Worm (Caenorhabditis elegans) whole organism, L1 larva: Measurements from ENCODE around the gene clec-6.

ENCODE experiments used
- C04F5.9 ChIP-seq: sonication (generic microtip); optimal IDR thresholded peaks from 2 replicates; lab custom pipeline; 2016; ENCODE audit warnings: missing genetic modification characterization, missing compliant biosample characterization
- C34B4.2 ChIP-seq: sonication (generic microtip); optimal IDR thresholded peaks from 2 replicates; lab custom pipeline; 2017; ENCODE audit warnings: mild to moderate bottlenecking, missing genetic modification characterization, missing compliant biosample characterization
- aha-1 ChIP-seq: fragments of 150-350 bp; optimal IDR thresholded peaks from 2 replicates; lab custom pipeline; 2014; ENCODE audit warnings: missing biosample characterization, missing genetic modification characterization
- alr-1 ChIP-seq: fragments of 200-800 bp; sonication (Bioruptor generic); optimal IDR thresholded peaks from 2 replicates; lab custom pipeline; 2018; ENCODE audit warnings: borderline replicate concordance, mild to moderate bottlenecking, missing genetic modification characterization, missing compliant biosample characterization
- ceh-8 ChIP-seq: fragments of 200-800 bp; sonication (Bioruptor generic); optimal IDR thresholded peaks from 2 replicates; lab custom pipeline; 2018; ENCODE audit warnings: mild to moderate bottlenecking, missing genetic modification characterization, moderate library complexity, missing compliant biosample characterization
- ceh-82 ChIP-seq, 3 experiments: fragments of 150-350 bp in 1 of 3; sonication (generic microtip) in 2 of 3; optimal IDR thresholded peaks; 2 replicates each; lab custom pipeline; 2014 to 2017; ENCODE audit warnings: missing biosample characterization in 3 of 3, missing genetic modification characterization in 3 of 3
- ceh-88 ChIP-seq: fragments of 200-800 bp; sonication (Bioruptor generic); IDR thresholded peaks from 2 replicates; pipeline ENCODE4 v1.3.6; 2022; ENCODE audit warnings: missing genetic modification characterization, missing compliant biosample characterization
- ceh-90 ChIP-seq: sonication (generic microtip); optimal IDR thresholded peaks from 2 replicates; lab custom pipeline; 2016; ENCODE audit warnings: missing genetic modification characterization, missing compliant biosample characterization
- dpl-1 ChIP-seq, 3 experiments: fragments of 150-350 bp in 2 of 3; sonication (generic microtip) in 1 of 3; optimal IDR thresholded peaks; 2 replicates each; lab custom pipeline; 2014 to 2017; ENCODE audit warnings: missing biosample characterization in 3 of 3, missing genetic modification characterization in 3 of 3, missing genetic modification reagents in 3 of 3
- dsc-1 ChIP-seq: sonication (generic microtip); optimal IDR thresholded peaks from 2 replicates; lab custom pipeline; 2016; ENCODE audit warnings: mild to moderate bottlenecking, missing genetic modification characterization, missing compliant biosample characterization
- efl-1 ChIP-seq, 4 experiments: fragments of 150-350 bp; optimal IDR thresholded peaks in 3 of 4; peaks in 1 of 4; 1 replicate in 1 of 4; 2 replicates in 3 of 4; lab custom pipeline; 2014; ENCODE audit warnings: missing biosample characterization in 2 of 4, missing genetic modification characterization in 2 of 4, missing genetic modification reagents in 2 of 4
- egl-13 ChIP-seq: sonication (generic microtip); optimal IDR thresholded peaks from 2 replicates; lab custom pipeline; 2016; ENCODE audit warnings: missing genotype, missing genetic modification reagents, missing genetic modification characterization, missing compliant biosample characterization
- fkh-10 ChIP-seq: sonication (generic microtip); optimal IDR thresholded peaks from 2 replicates; lab custom pipeline; 2017; ENCODE audit warnings: missing biosample characterization, missing genetic modification reagents, missing genetic modification characterization
- fkh-4 ChIP-seq: sonication (generic microtip); optimal IDR thresholded peaks from 2 replicates; lab custom pipeline; 2016; ENCODE audit warnings: missing compliant biosample characterization, missing genetic modification characterization, borderline replicate concordance
- fkh-8 ChIP-seq: sonication (generic microtip); optimal IDR thresholded peaks from 2 replicates; lab custom pipeline; 2016; ENCODE audit warnings: mild to moderate bottlenecking, missing genetic modification characterization, missing compliant biosample characterization
- fos-1 ChIP-seq: fragments of 150-350 bp; optimal IDR thresholded peaks from 2 replicates; lab custom pipeline; 2014; ENCODE audit warnings: missing biosample characterization, missing genetic modification characterization
- hlh-4 ChIP-seq: sonication (generic microtip); optimal IDR thresholded peaks from 2 replicates; lab custom pipeline; 2016; ENCODE audit warnings: mild to moderate bottlenecking, missing genetic modification characterization, missing compliant biosample characterization
- jun-1 ChIP-seq: fragments of 150-350 bp; optimal IDR thresholded peaks from 2 replicates; lab custom pipeline; 2014; ENCODE audit warnings: missing biosample characterization, missing genetic modification reagents, missing genetic modification characterization
- lin-13 ChIP-seq: fragments of 150-350 bp; optimal IDR thresholded peaks from 2 replicates; lab custom pipeline; 2014; ENCODE audit warnings: missing biosample characterization, missing genetic modification reagents, missing genetic modification characterization
- lin-14 ChIP-seq: fragments of 200-800 bp; sonication (Bioruptor generic); optimal IDR thresholded peaks from 2 replicates; lab custom pipeline; 2018; ENCODE audit warnings: mild to moderate bottlenecking, missing genetic modification characterization, moderate library complexity, missing compliant biosample characterization
- lin-15B ChIP-seq: fragments of 150-350 bp; sonication (generic microtip); optimal IDR thresholded peaks from 3 replicates; lab custom pipeline; 2014; ENCODE audit warnings: missing biosample characterization, missing genetic modification characterization
- lin-35 ChIP-seq, 2 experiments: fragments of 150-350 bp; optimal IDR thresholded peaks; 2 replicates each; lab custom pipeline; 2014; ENCODE audit warnings: missing biosample characterization in 2 of 2, missing genetic modification characterization in 2 of 2, missing genetic modification reagents in 2 of 2
- lir-3 ChIP-seq: sonication (generic microtip); optimal IDR thresholded peaks from 2 replicates; lab custom pipeline; 2016; ENCODE audit warnings: mild to moderate bottlenecking, missing genetic modification characterization, moderate library complexity, missing compliant biosample characterization; ENCODE audit not compliant: poor library complexity
- lsy-2 ChIP-seq, 2 experiments: fragments of 150-350 bp; optimal IDR thresholded peaks; 2 replicates each; lab custom pipeline; 2014; ENCODE audit warnings: missing biosample characterization in 2 of 2, missing genetic modification characterization in 2 of 2
- mab-9 ChIP-seq: fragments of 200-800 bp; sonication (Bioruptor generic); IDR thresholded peaks from 2 replicates; pipeline ENCODE4 v1.3.6; 2022; ENCODE audit warnings: missing genetic modification reagents, missing genetic modification characterization, missing compliant biosample characterization
- mef-2 ChIP-seq: fragments of 150-350 bp; optimal IDR thresholded peaks from 2 replicates; lab custom pipeline; 2014; ENCODE audit warnings: missing biosample characterization, missing genetic modification characterization
- mep-1 ChIP-seq: fragments of 150-350 bp; optimal IDR thresholded peaks from 2 replicates; lab custom pipeline; 2014; ENCODE audit warnings: missing biosample characterization, missing genetic modification characterization
- nhr-20 ChIP-seq: sonication (generic microtip); optimal IDR thresholded peaks from 2 replicates; lab custom pipeline; 2016; ENCODE audit warnings: mild to moderate bottlenecking, missing genetic modification characterization, missing compliant biosample characterization
- nhr-28 ChIP-seq: fragments of 150-350 bp; optimal IDR thresholded peaks from 2 replicates; lab custom pipeline; 2014; ENCODE audit warnings: missing biosample characterization, missing genetic modification characterization
- nhr-47 ChIP-seq: sonication (generic microtip); optimal IDR thresholded peaks from 2 replicates; lab custom pipeline; 2016; ENCODE audit warnings: mild to moderate bottlenecking, missing genetic modification characterization, moderate library complexity, missing compliant biosample characterization
- nhr-71 ChIP-seq: sonication (generic microtip); optimal IDR thresholded peaks from 2 replicates; lab custom pipeline; 2016; ENCODE audit warnings: mild to moderate bottlenecking, missing genetic modification characterization, moderate library complexity, missing compliant biosample characterization
- nhr-85 ChIP-seq: sonication (generic microtip); peaks from one replicate; lab custom pipeline; 2016; ENCODE audit warnings: missing genetic modification characterization, inconsistent platforms, missing compliant biosample characterization
- pag-3 ChIP-seq: sonication (generic microtip); optimal IDR thresholded peaks from 2 replicates; lab custom pipeline; 2017; ENCODE audit warnings: missing genetic modification characterization, mild to moderate bottlenecking, missing compliant biosample characterization, antibody characterized with exemption, borderline replicate concordance; ENCODE audit not compliant: insufficient read depth
- skn-1 ChIP-seq: fragments of 150-350 bp; optimal IDR thresholded peaks from 2 replicates; lab custom pipeline; 2014; ENCODE audit warnings: missing biosample characterization, missing genetic modification characterization
- snu-23 ChIP-seq: sonication (generic microtip); optimal IDR thresholded peaks from 2 replicates; lab custom pipeline; 2016; ENCODE audit warnings: missing genetic modification characterization, missing compliant biosample characterization
- swsn-7 ChIP-seq: sonication (generic microtip); optimal IDR thresholded peaks from 2 replicates; lab custom pipeline; 2016; ENCODE audit warnings: missing genetic modification characterization, missing compliant biosample characterization
- tbx-2 ChIP-seq: sonication (generic microtip); optimal IDR thresholded peaks from 2 replicates; lab custom pipeline; 2016; ENCODE audit warnings: missing genetic modification characterization, missing compliant biosample characterization
- tlp-1 ChIP-seq: fragments of 150-350 bp; optimal IDR thresholded peaks from 2 replicates; lab custom pipeline; 2014; ENCODE audit warnings: missing biosample characterization, missing genetic modification characterization
- unc-86 ChIP-seq: sonication (generic microtip); optimal IDR thresholded peaks from 2 replicates; lab custom pipeline; 2016; ENCODE audit warnings: missing genetic modification characterization, missing compliant biosample characterization
- unc-98 ChIP-seq: fragments of 200-800 bp; sonication (Bioruptor generic); IDR thresholded peaks from 2 replicates; pipeline ENCODE4 v1.3.6; 2022; ENCODE audit warnings: missing genetic modification characterization, missing compliant biosample characterization
- xbp-1 ChIP-seq: sonication (generic microtip); optimal IDR thresholded peaks from 2 replicates; lab custom pipeline; 2016; ENCODE audit warnings: missing genetic modification characterization, missing compliant biosample characterization
- ztf-4 ChIP-seq: fragments of 150-350 bp; optimal IDR thresholded peaks from 2 replicates; lab custom pipeline; 2014; ENCODE audit warnings: missing biosample characterization, missing genetic modification characterization

Gene clec-6

ce11 chrIII:4878281-4878680, 9.0 kb downstream of the clec-6 start, which contains the start of the genes tost-1 and arx-6 (continued):
- peak; percentile 36 for TF ChIP-seq nhr-20
- no peak for TF ChIP-seq nhr-85 (tag; lab: Kevin White, UChicago)
- peak; percentile 62 for TF ChIP-seq snu-23
- TF ChIP-seq xbp-1 (tag; lab: Kevin White, UChicago): peak; percentile 36
- TF ChIP-seq fos-1 (tag; lab: Kevin White, UChicago): peak; percentile 38
- TF ChIP-seq ceh-90 (tag; lab: Kevin White, UChicago): no peak
- no peak for TF ChIP-seq ztf-4 (tag; lab: Kevin White, UChicago)
- peak; percentile 51 for TF ChIP-seq nhr-71
- TF ChIP-seq hlh-4: no peak
- peak; percentile 27 for TF ChIP-seq tbx-2 (tag; lab: Kevin White, UChicago)
- no peak for TF ChIP-seq nhr-28
- no peak for TF ChIP-seq fkh-4 (tag; lab: Kevin White, UChicago)
- peak; percentile 90 to 96 for TF ChIP-seq efl-1 (optimal IDR thresholded peaks at IDR 0.05; lab: Kevin White, UChicago)
- peak; percentile 90 to 99 for TF ChIP-seq efl-1 (GFP tag; optimal IDR thresholded peaks at IDR 0.05 in 1 of 2; lab: Kevin White, UChicago)
- TF ChIP-seq lsy-2 (tag; optimal IDR thresholded peaks at IDR 0.05; lab: Kevin White, UChicago): peak; percentile 42 to 73
- TF ChIP-seq alr-1 (tag; lab: Kevin White, UChicago): no peak
- TF ChIP-seq pag-3 (tag; lab: Kevin White, UChicago): no peak
- TF ChIP-seq skn-1 (tag; lab: Kevin White, UChicago): peak; percentile 69
- no peak for TF ChIP-seq mab-9 (GFP tag; lab: Robert Waterston, UW)
- no peak for TF ChIP-seq lir-3
- peak; percentile 84 to 92 (median 89) for TF ChIP-seq dpl-1 (GFP tag; optimal IDR thresholded peaks at IDR 0.05; lab: Kevin White, UChicago)
- peak; percentile 39 for TF ChIP-seq mep-1 (tag; lab: Kevin White, UChicago)
- peak; percentile 23 for TF ChIP-seq swsn-7 (tag; lab: Kevin White, UChicago)
- TF ChIP-seq C34B4.2 (tag; lab: Kevin White, UChicago): no peak
- TF ChIP-seq lin-14 (GFP tag; lab: Kevin White, UChicago): peak; percentile 18
- peak; percentile 85 to 94 for TF ChIP-seq lin-35 (GFP tag; optimal IDR thresholded peaks at IDR 0.05; lab: Kevin White, UChicago)

DNA sequence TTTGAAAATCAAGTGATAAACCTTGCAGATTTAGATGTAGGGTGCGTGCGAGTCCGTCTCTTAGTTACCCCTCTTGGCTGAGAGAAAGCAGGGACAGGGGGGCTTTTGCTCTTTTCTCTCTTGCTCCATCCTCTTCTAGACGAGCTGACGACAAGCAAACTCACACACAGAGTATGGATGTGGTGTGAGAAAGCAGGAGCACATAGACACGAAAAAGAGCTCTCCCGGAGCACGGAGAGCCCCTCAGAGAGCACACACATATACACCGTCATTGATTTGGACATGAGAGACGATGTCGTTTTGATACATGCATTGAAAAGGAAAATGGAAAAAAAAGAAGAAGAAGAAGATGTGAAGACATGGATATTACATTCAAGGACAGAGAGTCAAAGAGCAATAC, 11.6 kb downstream of the clec-6 start:
- TF ChIP-seq fkh-8 (tag; lab: Kevin White, UChicago): peak; percentile 77
- TF ChIP-seq fos-1 (tag; lab: Kevin White, UChicago): no peak
- no peak for TF ChIP-seq mef-2
- peak; percentile 42 for TF ChIP-seq fkh-10 (GFP tag; lab: Kevin White, UChicago)
- peak in 1 of 3 experiments; percentile 40 for TF ChIP-seq dpl-1 (GFP tag; optimal IDR thresholded peaks at IDR 0.05; lab: Kevin White, UChicago)
- peak in 1 of 2 experiments; percentile 20 for TF ChIP-seq lin-35 (GFP tag; optimal IDR thresholded peaks at IDR 0.05; lab: Kevin White, UChicago)
- peak; percentile 38 for TF ChIP-seq mep-1 (tag; lab: Kevin White, UChicago)
- TF ChIP-seq swsn-7 (tag; lab: Kevin White, UChicago): peak; percentile 2
- TF ChIP-seq jun-1: no peak
- TF ChIP-seq unc-86 (tag; lab: Kevin White, UChicago): peak; percentile 50
- TF ChIP-seq lin-13 (GFP tag; lab: Kevin White, UChicago): no peak
- peak; percentile 3 for TF ChIP-seq nhr-47 (tag; lab: Kevin White, UChicago)
- no peak for TF ChIP-seq aha-1 (tag; lab: Kevin White, UChicago)
- TF ChIP-seq ceh-88: no peak
- no peak for TF ChIP-seq lin-15B (tag; lab: Kevin White, UChicago)
- TF ChIP-seq mab-9 (GFP tag; lab: Robert Waterston, UW): no peak
- TF ChIP-seq efl-1 (optimal IDR thresholded peaks at IDR 0.05; lab: Kevin White, UChicago): peak; percentile 2 to 34
- TF ChIP-seq efl-1 (GFP tag; optimal IDR thresholded peaks at IDR 0.05 in 1 of 2; lab: Kevin White, UChicago): peak in 1 of 2 experiments; percentile 62
- no peak for TF ChIP-seq ceh-8 (GFP tag; lab: Kevin White, UChicago)
- TF ChIP-seq C04F5.9 (tag; lab: Kevin White, UChicago): no peak
- TF ChIP-seq dsc-1 (tag; lab: Kevin White, UChicago): peak; percentile 56
- TF ChIP-seq ceh-82 (tag; optimal IDR thresholded peaks at IDR 0.05; lab: Kevin White, UChicago): peak in 2 of 3 experiments; percentile 3 to 6
- TF ChIP-seq C34B4.2 (tag; lab: Kevin White, UChicago): no peak
- peak in 1 of 2 experiments; percentile 7 for TF ChIP-seq lsy-2 (tag; optimal IDR thresholded peaks at IDR 0.05; lab: Kevin White, UChicago)
- no peak for TF ChIP-seq tlp-1
- peak; percentile 47 for TF ChIP-seq egl-13 (tag; lab: Kevin White, UChicago)
- no peak for TF ChIP-seq ztf-4 (tag; lab: Kevin White, UChicago)
- no peak for TF ChIP-seq unc-98 (GFP tag; lab: Robert Waterston, UW)
- TF ChIP-seq lin-14 (GFP tag; lab: Kevin White, UChicago): peak; percentile 61
